Worm (Caenorhabditis elegans): ENCODE measurements around the gene znf-474.
A peak's percentile ranks its signal among the peaks of the same experiment; 100 is the strongest.

Gene znf-474

DNA sequence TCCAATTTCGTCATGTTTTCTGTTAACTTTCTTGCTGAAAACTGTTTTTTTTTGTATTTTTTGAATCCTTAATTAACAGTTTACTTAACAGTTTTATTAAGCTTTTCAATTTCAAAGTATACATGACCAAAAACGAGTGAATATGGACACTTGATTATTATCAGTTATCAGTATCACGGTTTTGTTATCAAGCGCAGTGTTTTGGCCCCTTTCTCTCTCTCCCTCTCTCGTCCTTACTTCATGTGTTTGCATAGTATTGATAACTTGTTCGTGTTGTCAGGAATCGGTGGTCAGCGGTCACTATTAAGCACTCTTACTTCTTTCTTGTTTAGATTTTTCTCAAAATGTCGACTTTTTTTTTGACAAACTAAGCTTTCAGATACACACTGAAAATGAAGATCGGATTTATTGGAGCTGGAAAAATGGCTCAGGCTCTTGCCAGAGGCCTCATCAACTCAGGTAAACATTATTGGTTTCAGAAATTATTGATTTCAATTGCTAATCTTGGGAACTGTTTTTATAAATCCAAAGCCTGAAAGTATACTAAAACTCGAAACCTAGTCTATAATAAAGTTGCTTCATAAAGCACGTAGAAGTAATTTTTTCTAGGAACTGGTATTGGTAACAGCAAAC, 3.2 kb upstream of the znf-474 start, which contains the start of gene pycr-1:
Gene pycr-1, plus strand, starts transcription at position 380 of the 633 bp plus-strand sequence.
- peak; percentile 62 for TF ChIP-seq aha-1 (tag)
- no peak for TF ChIP-seq jun-1 (tag; optimal IDR thresholded peaks at IDR 0.05)
- TF ChIP-seq nhr-28 (tag; optimal IDR thresholded peaks at IDR 0.05) = peak; percentile 65
- no peak for TF ChIP-seq daf-12 (tag; optimal IDR thresholded peaks at IDR 0.05)
- peak; percentile 39 for TF ChIP-seq dmd-6 (GFP tag; IDR thresholded peaks at IDR 0.05)
- TF ChIP-seq snpc-4 (tag; optimal IDR thresholded peaks at IDR 0.05) = no peak
- peak; percentile 24 for TF ChIP-seq hlh-30 (tag; optimal IDR thresholded peaks at IDR 0.05; ENCODE audit: insufficient read depth)
- TF ChIP-seq ZK546.5 (tag; optimal IDR thresholded peaks at IDR 0.05) = no peak
- no peak for TF ChIP-seq egl-27 (tag; optimal IDR thresholded peaks at IDR 0.05)
- TF ChIP-seq attf-4 (tag; optimal IDR thresholded peaks at IDR 0.05) = no peak
- no peak for TF ChIP-seq unc-62 (GFP tag; optimal IDR thresholded peaks at IDR 0.05 in 1 of 2)
- no peak for TF ChIP-seq unc-62 (tag; optimal IDR thresholded peaks at IDR 0.05)
- no peak for TF ChIP-seq ceh-20 (GFP tag; IDR thresholded peaks at IDR 0.05)
- TF ChIP-seq nhr-48 (tag; optimal IDR thresholded peaks at IDR 0.05) = no peak
- TF ChIP-seq skn-1 (tag; optimal IDR thresholded peaks at IDR 0.05) = no peak
- no peak for TF ChIP-seq daf-16 (GFP tag; optimal IDR thresholded peaks at IDR 0.05)
- TF ChIP-seq daf-16 (tag; optimal IDR thresholded peaks at IDR 0.05) = peak; percentile 90
- TF ChIP-seq spr-3 (GFP tag; optimal IDR thresholded peaks at IDR 0.05) = no peak
- TF ChIP-seq mxl-2 (GFP tag; conservative IDR thresholded peaks at IDR 0.05) = no peak
- no peak for TF ChIP-seq fkh-10 (GFP tag; optimal IDR thresholded peaks at IDR 0.05)
- peak; percentile 77 for TF ChIP-seq pqm-1 (tag; optimal IDR thresholded peaks at IDR 0.05)
- TF ChIP-seq hlh-11 (tag; optimal IDR thresholded peaks at IDR 0.05) = peak; percentile 49
- TF ChIP-seq mes-2 (tag; optimal IDR thresholded peaks at IDR 0.05; ENCODE audit: poor library complexity, severe bottlenecking) = no peak
- no peak for TF ChIP-seq lir-3 (tag; optimal IDR thresholded peaks at IDR 0.05)
- no peak for TF ChIP-seq F10B5.3 (tag; optimal IDR thresholded peaks at IDR 0.05)
- TF ChIP-seq dve-1 (tag; optimal IDR thresholded peaks at IDR 0.05; ENCODE audit: insufficient read depth) = peak; percentile 14

DNA sequence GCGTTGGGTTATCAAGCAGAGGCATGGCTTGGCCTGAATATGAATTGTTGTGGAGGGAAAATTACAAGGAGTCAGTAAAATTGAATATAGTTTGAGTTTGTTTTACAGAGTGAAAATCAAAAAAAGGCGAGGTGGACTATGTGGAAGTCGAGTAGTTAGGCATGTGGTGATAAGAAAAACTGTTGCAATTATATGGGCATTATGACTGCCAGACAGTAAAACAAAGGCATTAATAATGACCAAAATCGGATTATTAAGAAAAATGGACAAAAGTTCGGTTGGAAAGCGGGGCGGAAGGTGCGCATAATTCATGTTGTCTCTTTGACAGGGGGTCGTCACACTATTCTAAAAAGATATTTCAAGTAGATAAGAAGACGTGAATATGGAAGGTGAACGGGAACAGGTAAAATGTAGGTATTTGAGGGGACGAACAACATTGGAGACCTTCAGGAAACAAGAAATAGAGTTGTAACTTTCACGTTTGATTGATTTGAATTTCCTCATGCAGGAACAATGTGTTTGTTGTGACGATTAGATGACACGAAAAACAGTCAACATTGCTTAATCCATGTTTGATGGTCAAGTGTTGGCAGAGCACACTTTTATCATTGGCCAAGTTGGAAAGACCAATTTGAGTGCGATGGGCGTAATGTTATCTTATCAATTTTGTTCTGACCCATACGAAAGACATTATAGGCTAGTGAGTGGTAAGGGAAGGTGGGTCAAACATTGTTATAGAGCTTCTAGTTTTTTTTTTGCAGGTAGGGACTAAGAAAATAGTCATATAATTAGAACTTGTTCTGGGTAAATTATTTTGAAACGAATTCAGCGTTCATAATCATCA, 4.6 kb downstream of the znf-474 start, which contains the start of gene mfsd-11:
Gene mfsd-11, minus strand, starts transcription at position 51 of the 844 bp plus-strand sequence.
- TF ChIP-seq T20F7.1 (GFP tag; optimal IDR thresholded peaks at IDR 0.05) = no peak
- no peak for TF ChIP-seq hlh-11 (tag; optimal IDR thresholded peaks at IDR 0.05)
- TF ChIP-seq F44E2.7 (GFP tag; IDR thresholded peaks at IDR 0.05) = no peak
- 0 out of 2 replicates have a peak, but pooled peaks have one; percentile 10 for TF ChIP-seq dmd-6 (GFP tag; IDR thresholded peaks at IDR 0.05)
- peak in 1 of 2 experiments; percentile 65 for TF ChIP-seq unc-62 (GFP tag; optimal IDR thresholded peaks at IDR 0.05 in 1 of 2)
- TF ChIP-seq unc-62 (tag; optimal IDR thresholded peaks at IDR 0.05) = no peak
- TF ChIP-seq set-16 (GFP tag; IDR thresholded peaks at IDR 0.05) = no peak
- no peak for TF ChIP-seq ceh-82 (tag; optimal IDR thresholded peaks at IDR 0.05)
- no peak for TF ChIP-seq madf-5 (GFP tag; IDR thresholded peaks at IDR 0.05)
- TF ChIP-seq skn-1 (tag; optimal IDR thresholded peaks at IDR 0.05) = no peak
- TF ChIP-seq Y5F2A.4 (GFP tag; optimal IDR thresholded peaks at IDR 0.05) = no peak
- TF ChIP-seq hif-1 (tag; optimal IDR thresholded peaks at IDR 0.05) = no peak
- no peak for TF ChIP-seq nhr-6 (tag; optimal IDR thresholded peaks at IDR 0.05)
- TF ChIP-seq daf-8 (GFP tag; IDR thresholded peaks at IDR 0.05) = no peak
- no peak for TF ChIP-seq F10B5.3 (tag; optimal IDR thresholded peaks at IDR 0.05)
- TF ChIP-seq egl-43 (GFP tag; IDR thresholded peaks at IDR 0.05) = no peak
- TF ChIP-seq ceh-62 (tag; optimal IDR thresholded peaks at IDR 0.05) = no peak
- TF ChIP-seq daf-12 (tag; optimal IDR thresholded peaks at IDR 0.05) = no peak
- TF ChIP-seq lim-7 (GFP tag; IDR thresholded peaks at IDR 0.05) = no peak
- TF ChIP-seq nhr-237 (tag; optimal IDR thresholded peaks at IDR 0.05) = no peak
- TF ChIP-seq pqm-1 (tag; optimal IDR thresholded peaks at IDR 0.05) = peak; percentile 43
- TF ChIP-seq lin-29 (GFP tag; IDR thresholded peaks at IDR 0.05) = no peak
- TF ChIP-seq madf-9 (GFP tag; conservative IDR thresholded peaks at IDR 0.05) = no peak
- peak; percentile 13 for TF ChIP-seq nhr-28 (tag; optimal IDR thresholded peaks at IDR 0.05)
- no peak for TF ChIP-seq lin-39 (tag; optimal IDR thresholded peaks at IDR 0.05)
- TF ChIP-seq ceh-32 (tag; optimal IDR thresholded peaks at IDR 0.05; ENCODE audit: poor library complexity) = no peak
- TF ChIP-seq daf-16 (GFP tag; optimal IDR thresholded peaks at IDR 0.05) = no peak
- peak; percentile 43 for TF ChIP-seq daf-16 (tag; optimal IDR thresholded peaks at IDR 0.05)
- no peak for TF ChIP-seq zip-11 (GFP tag; IDR thresholded peaks at IDR 0.05)
- TF ChIP-seq tra-1 (GFP tag; IDR thresholded peaks at IDR 0.05) = no peak
- no peak for TF ChIP-seq lir-3 (tag; optimal IDR thresholded peaks at IDR 0.05)
